Fruit fly (Drosophila melanogaster): Measurements from ENCODE around the gene hb.

Gene hb

DNA sequence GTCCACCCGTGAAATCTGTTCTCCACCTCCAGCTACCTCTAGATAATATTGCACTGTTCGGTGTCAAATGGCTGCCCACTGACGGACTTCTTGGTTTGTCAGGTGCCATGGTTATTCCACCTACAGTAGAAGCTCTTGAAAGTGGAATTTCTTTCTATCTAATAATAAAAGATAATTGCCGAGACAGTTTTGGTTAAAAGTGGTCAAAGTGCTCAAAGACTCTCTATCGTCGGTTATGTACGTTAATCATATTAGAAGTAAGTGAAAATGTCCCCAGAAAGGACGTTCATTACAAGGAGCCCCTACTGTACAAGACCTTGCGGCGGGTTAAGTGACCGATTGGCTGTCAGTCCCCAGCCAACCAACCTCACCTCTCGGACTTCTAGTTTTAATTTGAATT lies 46.6 kb upstream of the hb start (continued):
- TF ChIP-seq prd (optimal IDR thresholded peaks at IDR 0.05) (no peak), prd (GFP tag; IDR thresholded peaks at IDR 0.05) (peak; percentile 68), jing (GFP tag; optimal IDR thresholded peaks at IDR 0.05) (no peak), stc (GFP tag; IDR thresholded peaks at IDR 0.05) (peak; percentile 40), CG30403 (GFP tag; optimal IDR thresholded peaks at IDR 0.05) (peak; percentile 44), Rx (GFP tag; IDR thresholded peaks at IDR 0.05) (no peak), HmgD (GFP tag; optimal IDR thresholded peaks at IDR 0.05) (no peak), CG10321 (GFP tag; IDR thresholded peaks at IDR 0.05) (no peak), CG11398 (GFP tag; optimal IDR thresholded peaks at IDR 0.05) (no peak), CoRest (tag; optimal IDR thresholded peaks at IDR 0.05) (peak; percentile 52), CG8290 (GFP tag; optimal IDR thresholded peaks at IDR 0.05) (no peak), CG8290 (tag; optimal IDR thresholded peaks at IDR 0.05) (peak in 1 of 2 experiments; percentile 23), Oaz (GFP tag; IDR thresholded peaks at IDR 0.05) (no peak), NC2β (GFP tag; optimal IDR thresholded peaks at IDR 0.05) (no peak), Bteb2 (GFP tag; optimal IDR thresholded peaks at IDR 0.05) (no peak), CG1024 (GFP tag; IDR thresholded peaks at IDR 0.05) (no peak), trem (tag; optimal IDR thresholded peaks at IDR 0.05) (no peak), eve (GFP tag; optimal IDR thresholded peaks at IDR 0.05) (peak in 1 of 2 experiments; percentile 13), wdn (GFP tag; IDR thresholded peaks at IDR 0.05) (0 out of 2 replicates have a peak, but pooled peaks have one; percentile 20), bbx (GFP tag; IDR thresholded peaks at IDR 0.05; ENCODE audit: partially characterized antibody) (no peak), CG6813 (GFP tag; optimal IDR thresholded peaks at IDR 0.05) (no peak), cwo (GFP tag; optimal IDR thresholded peaks at IDR 0.05) (no peak), ab (GFP tag; optimal IDR thresholded peaks at IDR 0.05) (no peak), dimm (GFP tag; IDR thresholded peaks at IDR 0.05) (0 out of 2 replicates have a peak, but pooled peaks have one; percentile 32), gt (GFP tag; IDR thresholded peaks at IDR 0.05) (no peak), cg (GFP tag; optimal IDR thresholded peaks at IDR 0.05) (no peak), CG7839 (tag; optimal IDR thresholded peaks at IDR 0.05) (no peak), CG9797 (GFP tag; optimal IDR thresholded peaks at IDR 0.05) (no peak), Camta (GFP tag; optimal IDR thresholded peaks at IDR 0.05) (no peak), hth (optimal IDR thresholded peaks at IDR 0.05) (no peak), corto (GFP tag; optimal IDR thresholded peaks at IDR 0.05) (no peak), Taf1 (GFP tag; IDR thresholded peaks at IDR 0.05) (0 out of 2 replicates have a peak, but pooled peaks have one; percentile 15), ase (GFP tag; IDR thresholded peaks at IDR 0.05) (peak; percentile 58; the same call in 1 of the 3 replicates), CTCF (GFP tag; optimal IDR thresholded peaks at IDR 0.05) (no peak), CG17912 (GFP tag; optimal IDR thresholded peaks at IDR 0.05) (no peak), sug (tag; optimal IDR thresholded peaks at IDR 0.05) (peak; percentile 50), CG12942 (GFP tag; optimal IDR thresholded peaks at IDR 0.05) (no peak), D19A (tag; optimal IDR thresholded peaks at IDR 0.05) (no peak), Ets65A (GFP tag) (no peak), CG9932 (GFP tag; IDR thresholded peaks at IDR 0.05) (peak; percentile 39; the same call in 1 of the 2 replicates), CG4282 (GFP tag; optimal IDR thresholded peaks at IDR 0.05) (no peak), CG3995 (GFP tag; optimal IDR thresholded peaks at IDR 0.05) (no peak), insv (GFP tag; optimal IDR thresholded peaks at IDR 0.05) (no peak), E2f2 (GFP tag; IDR thresholded peaks at IDR 0.05) (0 out of 2 replicates have a peak, but pooled peaks have one; percentile 31), Neu2 (GFP tag; optimal IDR thresholded peaks at IDR 0.05; ENCODE audit: borderline replicate concordance) (no peak), zfh2 (GFP tag; optimal IDR thresholded peaks at IDR 0.05) (no peak), cad (GFP tag; optimal IDR thresholded peaks at IDR 0.05) (no peak), pum (GFP tag; optimal IDR thresholded peaks at IDR 0.05) (peak; percentile 31), CG6272 (GFP tag; IDR thresholded peaks at IDR 0.05) (no peak), usp (GFP tag; optimal IDR thresholded peaks at IDR 0.05) (no peak), CG5245 (GFP tag; optimal IDR thresholded peaks at IDR 0.05) (no peak), Max (GFP tag; optimal IDR thresholded peaks at IDR 0.05) (peak; percentile 14), CG18476 (GFP tag; optimal IDR thresholded peaks at IDR 0.05) (no peak), CG1529 (GFP tag; optimal IDR thresholded peaks at IDR 0.05) (no peak)

All from whole organism, embryonic.